Fruit fly (Drosophila melanogaster): ENCODE measurements around the gene CG14270.
A peak's percentile ranks its signal among the peaks of the same experiment; 100 is the strongest.

CG14270 gene

dm6 chrX:3485304-3485703 lies at the start of gene CG14270, which contains the start of gene CG10803:
CG14270 (minus strand) TSS chrX:3485378.
CG10803 (plus strand) TSS chrX:3485650.
- no peak for TF ChIP-seq CG17801 (GFP tag; optimal IDR thresholded peaks at IDR 0.05; ENCODE audit: partially characterized antibody)

dm6 chrX:3530696-3531095 lies 45.5 kb upstream of the CG14270 start:
- no peak for TF ChIP-seq CG17801 (GFP tag; optimal IDR thresholded peaks at IDR 0.05; ENCODE audit: partially characterized antibody)

- no peak for TF ChIP-seq CG17801 (GFP tag; optimal IDR thresholded peaks at IDR 0.05; ENCODE audit: partially characterized antibody)
Observed at dm6 chrX:3514016-3514415, 28.8 kb upstream of the CG14270 start, which contains the start of gene CG13021. CG13021 (plus strand) TSS chrX:3514316.

- TF ChIP-seq CG17801 (GFP tag; optimal IDR thresholded peaks at IDR 0.05; ENCODE audit: partially characterized antibody) = no peak
Observed at dm6 chrX:3504751-3505150, 19.6 kb upstream of the CG14270 start, which contains the start of gene Gas8. Gas8 (minus strand) TSS chrX:3504851.

dm6 chrX:3504251-3504650 lies 19.1 kb upstream of the CG14270 start:
- no peak for TF ChIP-seq CG17801 (GFP tag; optimal IDR thresholded peaks at IDR 0.05; ENCODE audit: partially characterized antibody)

- no peak for TF ChIP-seq CG17801 (GFP tag; optimal IDR thresholded peaks at IDR 0.05; ENCODE audit: partially characterized antibody)
Observed at dm6 chrX:3485871-3486270, 693 bp upstream of the CG14270 start.

- TF ChIP-seq CG17801 (GFP tag; optimal IDR thresholded peaks at IDR 0.05; ENCODE audit: partially characterized antibody) = peak; percentile 78
Observed at dm6 chrX:3482119-3483014, 2.8 kb downstream of the CG14270 start, which contains the start of the genes CG10804 and CG10802. CG10804 (minus strand) TSS chrX:3482322. CG10802 (plus strand) TSS chrX:3482965.

dm6 chrX:3481034-3481433 lies 4.1 kb downstream of the CG14270 start:
- peak; percentile 64 for TF ChIP-seq CG17801 (GFP tag; optimal IDR thresholded peaks at IDR 0.05; ENCODE audit: partially characterized antibody)

dm6 chrX:3476009-3476408 lies 9.2 kb downstream of the CG14270 start:
- no peak for TF ChIP-seq CG17801 (GFP tag; optimal IDR thresholded peaks at IDR 0.05; ENCODE audit: partially characterized antibody)

- peak; percentile 85 for TF ChIP-seq CG17801 (GFP tag; optimal IDR thresholded peaks at IDR 0.05; ENCODE audit: partially characterized antibody)
Observed at dm6 chrX:3474476-3475439, 10.4 kb downstream of the CG14270 start, which contains the start of gene CG12206. CG12206 (minus strand) TSS chrX:3474524.

- TF ChIP-seq CG17801 (GFP tag; optimal IDR thresholded peaks at IDR 0.05; ENCODE audit: partially characterized antibody) = no peak
Observed at dm6 chrX:3473636-3474035, 11.5 kb downstream of the CG14270 start.

- TF ChIP-seq CG17801 (GFP tag; optimal IDR thresholded peaks at IDR 0.05; ENCODE audit: partially characterized antibody) = peak; percentile 55
Observed at dm6 chrX:3470467-3471079, 14.6 kb downstream of the CG14270 start.

dm6 chrX:3465551-3465950 lies 19.6 kb downstream of the CG14270 start:
- no peak for TF ChIP-seq CG17801 (GFP tag; optimal IDR thresholded peaks at IDR 0.05; ENCODE audit: partially characterized antibody)

dm6 chrX:3463944-3464343 lies 21.2 kb downstream of the CG14270 start, which contains the start of gene CG16781:
CG16781 (minus strand) TSS chrX:3464044.
- TF ChIP-seq CG17801 (GFP tag; optimal IDR thresholded peaks at IDR 0.05; ENCODE audit: partially characterized antibody) = no peak
